Worm (Caenorhabditis elegans) whole organism, L4/young adult: ENCODE measurements around the gene fbxb-51.

ENCODE experiments used
- W03F9.2 ChIP-seq: fragments of 150-350 bp; optimal IDR thresholded peaks from 2 replicates; lab custom pipeline; 2014; ENCODE audit warnings: missing biosample characterization, missing genetic modification characterization
- dao-5 ChIP-seq: sonication (generic microtip); optimal IDR thresholded peaks from 2 replicates; lab custom pipeline; 2016; ENCODE audit warnings: missing genotype, missing genetic modification characterization, moderate library complexity, missing compliant biosample characterization
- him-1 ChIP-seq: sonication (generic microtip); optimal IDR thresholded peaks from 2 replicates; lab custom pipeline; 2016; ENCODE audit warnings: missing genotype, missing genetic modification reagents, missing genetic modification characterization, missing compliant biosample characterization

DNA sequence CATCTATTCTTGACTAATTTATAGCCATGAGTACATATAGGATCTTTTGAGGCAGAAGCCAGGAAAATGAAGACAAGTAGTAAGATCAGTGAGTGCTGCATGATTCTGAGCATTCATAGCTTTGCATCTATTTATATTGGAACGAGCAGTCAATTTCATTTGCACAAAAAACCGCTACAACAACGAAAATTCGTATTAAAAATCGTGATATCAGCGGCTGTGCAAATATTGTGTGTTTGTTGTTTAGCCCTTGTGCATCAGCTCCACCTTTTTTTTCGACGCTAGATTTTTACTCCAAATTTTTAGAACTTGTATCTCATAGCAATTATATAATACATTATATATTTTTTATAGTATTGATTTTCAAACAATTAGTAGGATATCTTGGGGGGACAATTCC, 33.6 kb downstream of the fbxb-51 start, which contains the start of gene clec-21:
- TF ChIP-seq him-1 (tag; lab: Kevin White, UChicago) (no peak), W03F9.2 (tag; lab: Kevin White, UChicago) (no peak), dao-5 (no peak)
